Worm (Caenorhabditis elegans): Measurements from ENCODE around the gene H20E11.3.

The H20E11.3 gene

ce11 chrIV:6824622-6825021 lies at the start of gene H20E11.3:
H20E11.3 (plus strand) TSS chrIV:6824816.
- TF ChIP-seq fkh-2 (tag; optimal IDR thresholded peaks at IDR 0.05) (no peak), nhr-77 (tag; optimal IDR thresholded peaks at IDR 0.05) (no peak), elt-2 (tag; optimal IDR thresholded peaks at IDR 0.05) (peak; percentile 56), aly-2 (tag; optimal IDR thresholded peaks at IDR 0.05) (no peak), elt-1 (tag; optimal IDR thresholded peaks at IDR 0.05) (no peak)

- TF ChIP-seq ceh-28 (tag; optimal IDR thresholded peaks at IDR 0.05), result no peak
- TF ChIP-seq pha-4 (tag; optimal IDR thresholded peaks at IDR 0.05), result peak; percentile 57
These were observed 47.5 kb upstream of the H20E11.3 start for ce11 chrIV:6777156-6777555.

ce11 chrIV:6785151-6785550 lies 39.5 kb upstream of the H20E11.3 start, which contains the start of gene dyci-1:
dyci-1 (minus strand) TSS chrIV:6785272.
- TF ChIP-seq ceh-28 (tag; optimal IDR thresholded peaks at IDR 0.05) (peak; percentile 17), ceh-9 (tag; optimal IDR thresholded peaks at IDR 0.05) (no peak), elt-2 (tag; optimal IDR thresholded peaks at IDR 0.05) (peak; percentile 22), nfya-1 (tag; optimal IDR thresholded peaks at IDR 0.05; ENCODE audit: insufficient read depth) (peak; percentile 32), snpc-4 (tag; optimal IDR thresholded peaks at IDR 0.05) (peak; percentile 13), fos-1 (tag; optimal IDR thresholded peaks at IDR 0.05) (no peak), nhr-25 (tag; optimal IDR thresholded peaks at IDR 0.05) (peak; percentile 30), lin-15B (tag; optimal IDR thresholded peaks at IDR 0.05) (peak; percentile 30), pha-4 (tag; optimal IDR thresholded peaks at IDR 0.05) (peak; percentile 87), nhr-28 (tag; optimal IDR thresholded peaks at IDR 0.05) (no peak), nhr-76 (tag; optimal IDR thresholded peaks at IDR 0.05) (no peak)

ce11 chrIV:6785873-6786272 lies 38.7 kb upstream of the H20E11.3 start:
- TF ChIP-seq R02D3.7 (tag; optimal IDR thresholded peaks at IDR 0.05) (no peak), pqm-1 (tag; optimal IDR thresholded peaks at IDR 0.05) (peak; percentile 49), aly-2 (tag; optimal IDR thresholded peaks at IDR 0.05) (no peak), hmg-11 (tag; optimal IDR thresholded peaks at IDR 0.05) (peak; percentile 89), zag-1 (tag; optimal IDR thresholded peaks at IDR 0.05) (peak; percentile 17), pha-4 (tag; optimal IDR thresholded peaks at IDR 0.05) (peak; percentile 79), nhr-77 (tag; optimal IDR thresholded peaks at IDR 0.05) (no peak), lin-15B (tag; optimal IDR thresholded peaks at IDR 0.05) (peak; percentile 52), lin-39 (tag; optimal IDR thresholded peaks at IDR 0.05) (peak; percentile 63), tbx-2 (tag; optimal IDR thresholded peaks at IDR 0.05) (peak; percentile 4), nhr-23 (tag; optimal IDR thresholded peaks at IDR 0.05) (peak; percentile 52), daf-12 (tag; optimal IDR thresholded peaks at IDR 0.05) (no peak), ztf-4 (tag; optimal IDR thresholded peaks at IDR 0.05) (no peak), ZK546.5 (tag; optimal IDR thresholded peaks at IDR 0.05) (no peak), ceh-28 (tag; optimal IDR thresholded peaks at IDR 0.05) (peak; percentile 45), unc-62 (GFP tag; optimal IDR thresholded peaks at IDR 0.05) (no peak), nhr-25 (tag; optimal IDR thresholded peaks at IDR 0.05) (peak; percentile 32), eor-1 (tag; optimal IDR thresholded peaks at IDR 0.05) (no peak), nhr-76 (tag; optimal IDR thresholded peaks at IDR 0.05) (no peak), nhr-11 (tag; optimal IDR thresholded peaks at IDR 0.05) (no peak), ceh-82 (tag; optimal IDR thresholded peaks at IDR 0.05) (no peak), elt-2 (tag; optimal IDR thresholded peaks at IDR 0.05) (peak; percentile 60), egl-5 (tag; optimal IDR thresholded peaks at IDR 0.05) (peak; percentile 57), elt-1 (tag; optimal IDR thresholded peaks at IDR 0.05) (no peak), elt-3 (tag; optimal IDR thresholded peaks at IDR 0.05) (no peak), ceh-16 (tag; optimal IDR thresholded peaks at IDR 0.05) (no peak), mml-1 (tag; optimal IDR thresholded peaks at IDR 0.05) (no peak), fkh-2 (tag; optimal IDR thresholded peaks at IDR 0.05) (no peak), fos-1 (tag; optimal IDR thresholded peaks at IDR 0.05) (no peak), nhr-237 (tag; optimal IDR thresholded peaks at IDR 0.05) (no peak), sea-2 (GFP tag; optimal IDR thresholded peaks at IDR 0.05) (no peak), fkh-10 (GFP tag; optimal IDR thresholded peaks at IDR 0.05) (no peak), lsy-12 (tag; optimal IDR thresholded peaks at IDR 0.05) (peak; percentile 59), jun-1 (tag; optimal IDR thresholded peaks at IDR 0.05) (no peak), nhr-67 (tag; optimal IDR thresholded peaks at IDR 0.05) (no peak), mdl-1 (tag; optimal IDR thresholded peaks at IDR 0.05) (no peak), snpc-4 (tag; optimal IDR thresholded peaks at IDR 0.05) (peak; percentile 54), skn-1 (tag; optimal IDR thresholded peaks at IDR 0.05) (peak; percentile 14), nhr-12 (tag; optimal IDR thresholded peaks at IDR 0.05) (no peak), nhr-28 (tag; optimal IDR thresholded peaks at IDR 0.05) (no peak), nfya-1 (tag; optimal IDR thresholded peaks at IDR 0.05; ENCODE audit: insufficient read depth) (peak; percentile 85), ztf-11 (tag; optimal IDR thresholded peaks at IDR 0.05) (no peak), nhr-43 (tag; optimal IDR thresholded peaks at IDR 0.05; ENCODE audit: poor library complexity, severe bottlenecking) (peak; percentile 14)
